Worm (Caenorhabditis elegans) whole organism, L1 larva: ENCODE measurements around the gene K08D8.12.

Experiments used
- C04F5.9 ChIP-seq: sonication (generic microtip); optimal IDR thresholded peaks from 2 replicates; lab custom pipeline; 2016; ENCODE audit warnings: missing genetic modification characterization, missing compliant biosample characterization
- Y116A8C.19 ChIP-seq: sonication (generic microtip); optimal IDR thresholded peaks from 2 replicates; lab custom pipeline; 2016; ENCODE audit warnings: missing compliant biosample characterization, missing genetic modification characterization, borderline replicate concordance
- alr-1 ChIP-seq: fragments of 200-800 bp; sonication (Bioruptor generic); optimal IDR thresholded peaks from 2 replicates; lab custom pipeline; 2018; ENCODE audit warnings: borderline replicate concordance, mild to moderate bottlenecking, missing genetic modification characterization, missing compliant biosample characterization
- aly-2 ChIP-seq: fragments of 150-350 bp; optimal IDR thresholded peaks from 2 replicates; lab custom pipeline; 2014; ENCODE audit warnings: missing biosample characterization, missing genetic modification characterization
- ama-1 ChIP-seq: fragments of 150-350 bp; optimal IDR thresholded peaks from 2 replicates; lab custom pipeline; 2014
- ceh-88 ChIP-seq: fragments of 200-800 bp; sonication (Bioruptor generic); IDR thresholded peaks from 2 replicates; pipeline ENCODE4 v1.3.6; 2022; ENCODE audit warnings: missing genetic modification characterization, missing compliant biosample characterization
- efl-3 ChIP-seq: fragments of 200-800 bp; sonication (Bioruptor generic); optimal IDR thresholded peaks from 2 replicates; lab custom pipeline; 2018; ENCODE audit warnings: mild to moderate bottlenecking, missing genetic modification characterization, missing compliant biosample characterization
- egl-27 ChIP-seq, 2 experiments: fragments of 150-350 bp in 1 of 2; sonication (generic microtip); optimal IDR thresholded peaks; 3 replicates each; lab custom pipeline; 2017 to 2018; ENCODE audit warnings: missing biosample characterization in 2 of 2, missing genetic modification characterization in 2 of 2, missing genetic modification reagents in 2 of 2
- elt-2 ChIP-seq: sonication (generic microtip); optimal IDR thresholded peaks from 2 replicates; lab custom pipeline; 2016; ENCODE audit warnings: missing genetic modification characterization, mild to moderate bottlenecking, inconsistent platforms, missing compliant biosample characterization, missing genetic modification reagents
- elt-3 ChIP-seq, 6 experiments: fragments of 150-350 bp in 1 of 6; sonication (generic microtip); optimal IDR thresholded peaks; 2 replicates each; lab custom pipeline; 2017 to 2018; ENCODE audit warnings: missing biosample characterization in 6 of 6, missing genetic modification characterization in 6 of 6, inconsistent platforms in 1 of 6
- fkh-10 ChIP-seq: sonication (generic microtip); optimal IDR thresholded peaks from 2 replicates; lab custom pipeline; 2017; ENCODE audit warnings: missing biosample characterization, missing genetic modification reagents, missing genetic modification characterization
- fos-1 ChIP-seq: fragments of 150-350 bp; optimal IDR thresholded peaks from 2 replicates; lab custom pipeline; 2014; ENCODE audit warnings: missing biosample characterization, missing genetic modification characterization
- grh-1 ChIP-seq: fragments of 200-800 bp; sonication (Bioruptor generic); IDR thresholded peaks from 2 replicates; pipeline ENCODE4 v1.3.6; 2022; ENCODE audit warnings: missing genetic modification reagents, missing genetic modification characterization, missing compliant biosample characterization
- hlh-17 ChIP-seq: fragments of 200-800 bp; sonication (Bioruptor generic); optimal IDR thresholded peaks from 2 replicates; lab custom pipeline; 2018; ENCODE audit warnings: missing genetic modification characterization, mild to moderate bottlenecking, missing compliant biosample characterization, moderate library complexity, borderline replicate concordance
- hpl-2 ChIP-seq: fragments of 150-350 bp; optimal IDR thresholded peaks from 2 replicates; lab custom pipeline; 2014; ENCODE audit warnings: missing biosample characterization, missing genetic modification reagents, missing genetic modification characterization
- lin-14 ChIP-seq: fragments of 200-800 bp; sonication (Bioruptor generic); optimal IDR thresholded peaks from 2 replicates; lab custom pipeline; 2018; ENCODE audit warnings: mild to moderate bottlenecking, missing genetic modification characterization, moderate library complexity, missing compliant biosample characterization
- lsy-2 ChIP-seq, 2 experiments: fragments of 150-350 bp; optimal IDR thresholded peaks; 2 replicates each; lab custom pipeline; 2014; ENCODE audit warnings: missing biosample characterization in 2 of 2, missing genetic modification characterization in 2 of 2
- mab-9 ChIP-seq: fragments of 200-800 bp; sonication (Bioruptor generic); IDR thresholded peaks from 2 replicates; pipeline ENCODE4 v1.3.6; 2022; ENCODE audit warnings: missing genetic modification reagents, missing genetic modification characterization, missing compliant biosample characterization
- mep-1 ChIP-seq: fragments of 150-350 bp; optimal IDR thresholded peaks from 2 replicates; lab custom pipeline; 2014; ENCODE audit warnings: missing biosample characterization, missing genetic modification characterization
- nhr-12 ChIP-seq: sonication (generic microtip); optimal IDR thresholded peaks from 2 replicates; lab custom pipeline; 2017; ENCODE audit warnings: missing biosample characterization, missing genetic modification characterization
- nhr-19 ChIP-seq: fragments of 200-800 bp; sonication (Bioruptor generic); conservative IDR thresholded peaks from 2 replicates; pipeline ENCODE4 v1.3.6; 2022; ENCODE audit warnings: missing genetic modification characterization, missing compliant biosample characterization
- nhr-20 ChIP-seq: sonication (generic microtip); optimal IDR thresholded peaks from 2 replicates; lab custom pipeline; 2016; ENCODE audit warnings: mild to moderate bottlenecking, missing genetic modification characterization, missing compliant biosample characterization
- nhr-237 ChIP-seq: fragments of 150-350 bp; optimal IDR thresholded peaks from 2 replicates; lab custom pipeline; 2014; ENCODE audit warnings: missing biosample characterization, missing genetic modification characterization
- nhr-71 ChIP-seq: sonication (generic microtip); optimal IDR thresholded peaks from 2 replicates; lab custom pipeline; 2016; ENCODE audit warnings: mild to moderate bottlenecking, missing genetic modification characterization, moderate library complexity, missing compliant biosample characterization
- nhr-76 ChIP-seq: sonication (generic microtip); optimal IDR thresholded peaks from 2 replicates; lab custom pipeline; 2017; ENCODE audit warnings: missing biosample characterization, missing genetic modification characterization
- nhr-77 ChIP-seq: fragments of 150-350 bp; optimal IDR thresholded peaks from 2 replicates; lab custom pipeline; 2014; ENCODE audit warnings: missing biosample characterization, missing genetic modification characterization
- nhr-90 ChIP-seq: sonication (generic microtip); optimal IDR thresholded peaks from 2 replicates; lab custom pipeline; 2016; ENCODE audit warnings: mild to moderate bottlenecking, missing genetic modification characterization, missing compliant biosample characterization; ENCODE audit not compliant: poor library complexity
- pax-3 ChIP-seq: fragments of 200-800 bp; sonication (Bioruptor generic); optimal IDR thresholded peaks from 2 replicates; lab custom pipeline; 2018; ENCODE audit warnings: mild to moderate bottlenecking, missing genetic modification characterization, moderate library complexity, missing compliant biosample characterization
- pqm-1 ChIP-seq: sonication (generic microtip); optimal IDR thresholded peaks from 3 replicates; lab custom pipeline; 2017; ENCODE audit warnings: missing biosample characterization, missing genetic modification characterization
- snpc-4 ChIP-seq: fragments of 150-350 bp; optimal IDR thresholded peaks from 2 replicates; lab custom pipeline; 2014; ENCODE audit warnings: missing biosample characterization, missing genetic modification characterization
- tbx-2 ChIP-seq: sonication (generic microtip); optimal IDR thresholded peaks from 2 replicates; lab custom pipeline; 2016; ENCODE audit warnings: missing genetic modification characterization, missing compliant biosample characterization
- tlp-1 ChIP-seq: fragments of 150-350 bp; optimal IDR thresholded peaks from 2 replicates; lab custom pipeline; 2014; ENCODE audit warnings: missing biosample characterization, missing genetic modification characterization
- unc-30 ChIP-seq: sonication (generic microtip); optimal IDR thresholded peaks from 2 replicates; lab custom pipeline; 2017; ENCODE audit warnings: missing biosample characterization, missing genetic modification characterization
- vab-15 ChIP-seq: sonication (generic microtip); optimal IDR thresholded peaks from 2 replicates; lab custom pipeline; 2017; ENCODE audit warnings: missing genotype, mild to moderate bottlenecking, missing genetic modification characterization, missing compliant biosample characterization
- ztf-4 ChIP-seq: fragments of 150-350 bp; optimal IDR thresholded peaks from 2 replicates; lab custom pipeline; 2014; ENCODE audit warnings: missing biosample characterization, missing genetic modification characterization

Gene K08D8.12

ce11 chrIV:12924332-12924731 lies 31.1 kb downstream of the K08D8.12 start, which contains the start of gene srlf-4:
Gene srlf-4, minus strand, starts transcription at chrIV:12924432.
- no peak for TF ChIP-seq Y116A8C.19 (tag; lab: Kevin White, UChicago)
- no peak for TF ChIP-seq nhr-76
- no peak for TF ChIP-seq fos-1
- no peak for TF ChIP-seq nhr-77
- TF ChIP-seq hlh-17 (GFP tag; lab: Kevin White, UChicago) = no peak
- no peak for TF ChIP-seq vab-15
- no peak for TF ChIP-seq egl-27 (tag; optimal IDR thresholded peaks at IDR 0.05; lab: Kevin White, UChicago)
- no peak for TF ChIP-seq C04F5.9 (tag; lab: Kevin White, UChicago)
- TF ChIP-seq tbx-2 (tag; lab: Kevin White, UChicago) = no peak
- no peak for TF ChIP-seq lsy-2 (tag; optimal IDR thresholded peaks at IDR 0.05; lab: Kevin White, UChicago)
- TF ChIP-seq tlp-1 = no peak
- TF ChIP-seq snpc-4 (tag; lab: Kevin White, UChicago) = no peak
- no peak for TF ChIP-seq hpl-2 (GFP tag; lab: Kevin White, UChicago)
- TF ChIP-seq nhr-19 (GFP tag; lab: Robert Waterston, UW) = no peak
- TF ChIP-seq alr-1 (tag; lab: Kevin White, UChicago) = no peak
- TF ChIP-seq mab-9 (GFP tag; lab: Robert Waterston, UW) = no peak

- TF ChIP-seq nhr-12 (tag; lab: Kevin White, UChicago) = no peak
- no peak for TF ChIP-seq Y116A8C.19 (tag; lab: Kevin White, UChicago)
- TF ChIP-seq nhr-76 = no peak
- no peak for TF ChIP-seq ama-1 (lab: Kevin White, UChicago)
- TF ChIP-seq aly-2 = no peak
- TF ChIP-seq snpc-4 (tag; lab: Kevin White, UChicago) = no peak
- no peak for TF ChIP-seq elt-3 (tag; optimal IDR thresholded peaks at IDR 0.05; lab: Kevin White, UChicago)
- TF ChIP-seq nhr-237 = no peak
- no peak for TF ChIP-seq nhr-20
- TF ChIP-seq mep-1 (tag; lab: Kevin White, UChicago) = no peak
- no peak for TF ChIP-seq nhr-71 (tag; lab: Kevin White, UChicago)
- no peak for TF ChIP-seq grh-1 (GFP tag; lab: Robert Waterston, UW)
Measured at ce11 chrIV:12926639-12927038, 33.4 kb downstream of the K08D8.12 start, which contains the start of gene srlf-5. Gene srlf-5, minus strand, starts transcription at chrIV:12926739.

ce11 chrIV:12936221-12936776 lies 43.0 kb downstream of the K08D8.12 start, which contains the start of the genes cld-1 and dod-21:
Gene cld-1, minus strand, starts transcription at chrIV:12936271.
Gene dod-21, plus strand, starts transcription at chrIV:12936738.
- TF ChIP-seq grh-1 (GFP tag; lab: Robert Waterston, UW) (no peak), efl-3 (GFP tag; lab: Kevin White, UChicago) (no peak), nhr-20 (peak; percentile 14), nhr-90 (peak; percentile 28), nhr-71 (tag; lab: Kevin White, UChicago) (peak; percentile 40), tlp-1 (peak; percentile 66), pqm-1 (peak; percentile 5), elt-2 (tag; lab: Kevin White, UChicago) (peak; percentile 100), nhr-12 (tag; lab: Kevin White, UChicago) (no peak)

ce11 chrIV:12941254-12941653 lies 48.0 kb downstream of the K08D8.12 start, which contains the start of gene dod-24:
Gene dod-24, minus strand, starts transcription at chrIV:12941354.
- TF ChIP-seq egl-27 (tag; optimal IDR thresholded peaks at IDR 0.05; lab: Kevin White, UChicago) = no peak
- no peak for TF ChIP-seq fkh-10 (GFP tag; lab: Kevin White, UChicago)
- TF ChIP-seq ceh-88 (GFP tag; lab: Robert Waterston, UW) = no peak
- no peak for TF ChIP-seq lin-14 (GFP tag; lab: Kevin White, UChicago)
- TF ChIP-seq pax-3 (tag; lab: Kevin White, UChicago) = no peak
- TF ChIP-seq C04F5.9 (tag; lab: Kevin White, UChicago) = no peak
- TF ChIP-seq nhr-77 = no peak
- TF ChIP-seq ztf-4 (tag; lab: Kevin White, UChicago) = no peak
- no peak for TF ChIP-seq grh-1 (GFP tag; lab: Robert Waterston, UW)
- TF ChIP-seq snpc-4 (tag; lab: Kevin White, UChicago) = no peak
- TF ChIP-seq unc-30 = no peak
- TF ChIP-seq aly-2 = no peak
- no peak for TF ChIP-seq nhr-71 (tag; lab: Kevin White, UChicago)
- no peak for TF ChIP-seq hpl-2 (GFP tag; lab: Kevin White, UChicago)
- no peak for TF ChIP-seq vab-15
